Fruit fly (Drosophila melanogaster): Measurements from ENCODE around the gene CG44774.

The CG44774 gene

dm6 chrX:4955788-4956442 lies 18.0 kb upstream of the CG44774 start (continued):
- TF ChIP-seq CG6254 (GFP tag; optimal IDR thresholded peaks at IDR 0.05) (peak; percentile 8), Bgb (GFP tag; IDR thresholded peaks at IDR 0.05; ENCODE audit: partially characterized antibody) (peak; percentile 98), Dref (GFP tag; IDR thresholded peaks at IDR 0.05) (peak; percentile 37; the same call in 1 of the 2 replicates), hbn (GFP tag; IDR thresholded peaks at IDR 0.05; ENCODE audit: partially characterized antibody) (peak; percentile 95), CG13624 (GFP tag; optimal IDR thresholded peaks at IDR 0.05) (peak; percentile 27), ci (GFP tag; IDR thresholded peaks at IDR 0.05) (0 out of 3 replicates have a peak, but pooled peaks have one; percentile 12), Nf-YC (tag; optimal IDR thresholded peaks at IDR 0.05) (peak; percentile 57), bbx (GFP tag; IDR thresholded peaks at IDR 0.05; ENCODE audit: partially characterized antibody) (peak; percentile 98), mirr (GFP tag; optimal IDR thresholded peaks at IDR 0.05) (peak; percentile 28), zfh2 (GFP tag; optimal IDR thresholded peaks at IDR 0.05) (peak; percentile 14), CG10565 (GFP tag; optimal IDR thresholded peaks at IDR 0.05) (no peak), mld (GFP tag; IDR thresholded peaks at IDR 0.05; ENCODE audit: partially characterized antibody) (peak; percentile 97), ato (GFP tag; IDR thresholded peaks at IDR 0.05; ENCODE audit: partially characterized antibody) (peak; percentile 96), Rfx (GFP tag; IDR thresholded peaks at IDR 0.05) (0 out of 2 replicates have a peak, but pooled peaks have one; percentile 31), CG14710 (tag; optimal IDR thresholded peaks at IDR 0.05) (peak; percentile 35), BEAF-32 (GFP tag; optimal IDR thresholded peaks at IDR 0.05) (peak; percentile 87), CG8924 (tag; optimal IDR thresholded peaks at IDR 0.05) (no peak), dysf (GFP tag; IDR thresholded peaks at IDR 0.05) (peak; percentile 45; the same call in 1 of the 3 replicates), CG13287 (GFP tag; IDR thresholded peaks at IDR 0.05; ENCODE audit: partially characterized antibody) (peak; percentile 96), sens (GFP tag) (peak; percentile 92), HLH3B (GFP tag; IDR thresholded peaks at IDR 0.05) (0 out of 2 replicates have a peak, but pooled peaks have one; percentile 6), zf30C (GFP tag; optimal IDR thresholded peaks at IDR 0.05) (peak; percentile 5), crol (GFP tag; IDR thresholded peaks at IDR 0.05) (0 out of 2 replicates have a peak, but pooled peaks have one; percentile 8), stc (GFP tag; IDR thresholded peaks at IDR 0.05) (peak; percentile 51; the same call in 1 of the 2 replicates), E2f2 (GFP tag; IDR thresholded peaks at IDR 0.05) (peak; percentile 77), Hsf (GFP tag; optimal IDR thresholded peaks at IDR 0.05) (no peak), Dll (GFP tag; IDR thresholded peaks at IDR 0.05; ENCODE audit: partially characterized antibody) (peak; percentile 97), CG8281 (tag; optimal IDR thresholded peaks at IDR 0.05) (peak; percentile 96), eyg (GFP tag; optimal IDR thresholded peaks at IDR 0.05) (no peak), tio (GFP tag; optimal IDR thresholded peaks at IDR 0.05) (no peak), CG12942 (GFP tag; optimal IDR thresholded peaks at IDR 0.05) (no peak), Gsc (GFP tag; IDR thresholded peaks at IDR 0.05) (no peak), chm (GFP tag; IDR thresholded peaks at IDR 0.05) (0 out of 2 replicates have a peak, but pooled peaks have one; percentile 33), CG13894 (tag; optimal IDR thresholded peaks at IDR 0.05) (peak; percentile 39), CG33213 (GFP tag; optimal IDR thresholded peaks at IDR 0.05) (peak; percentile 92), Dp (GFP tag; optimal IDR thresholded peaks at IDR 0.05) (peak; percentile 69), stwl (tag; optimal IDR thresholded peaks at IDR 0.05) (peak; percentile 6), CG9437 (GFP tag; optimal IDR thresholded peaks at IDR 0.05) (no peak), CG2116 (GFP tag; optimal IDR thresholded peaks at IDR 0.05) (peak; percentile 24), CG17385 (GFP tag; optimal IDR thresholded peaks at IDR 0.05) (peak; percentile 23), TFAM (GFP tag; optimal IDR thresholded peaks at IDR 0.05) (no peak), sisA (GFP tag; IDR thresholded peaks at IDR 0.05) (0 out of 2 replicates have a peak, but pooled peaks have one; percentile 19), aop (GFP tag; IDR thresholded peaks at IDR 0.05) (no peak), CG34376 (GFP tag; optimal IDR thresholded peaks at IDR 0.05) (peak; percentile 40), gsb-n (tag; optimal IDR thresholded peaks at IDR 0.05) (peak; percentile 3), chinmo (GFP tag; IDR thresholded peaks at IDR 0.05; ENCODE audit: partially characterized antibody) (peak; percentile 94; the same call in 3 of the 4 replicates), CG10543 (GFP tag; optimal IDR thresholded peaks at IDR 0.05) (peak; percentile 46), lab (GFP tag; optimal IDR thresholded peaks at IDR 0.05) (peak; percentile 38)
